Fruit fly (Drosophila melanogaster): ENCODE measurements around the gene CG5577.

Gene CG5577

DNA sequence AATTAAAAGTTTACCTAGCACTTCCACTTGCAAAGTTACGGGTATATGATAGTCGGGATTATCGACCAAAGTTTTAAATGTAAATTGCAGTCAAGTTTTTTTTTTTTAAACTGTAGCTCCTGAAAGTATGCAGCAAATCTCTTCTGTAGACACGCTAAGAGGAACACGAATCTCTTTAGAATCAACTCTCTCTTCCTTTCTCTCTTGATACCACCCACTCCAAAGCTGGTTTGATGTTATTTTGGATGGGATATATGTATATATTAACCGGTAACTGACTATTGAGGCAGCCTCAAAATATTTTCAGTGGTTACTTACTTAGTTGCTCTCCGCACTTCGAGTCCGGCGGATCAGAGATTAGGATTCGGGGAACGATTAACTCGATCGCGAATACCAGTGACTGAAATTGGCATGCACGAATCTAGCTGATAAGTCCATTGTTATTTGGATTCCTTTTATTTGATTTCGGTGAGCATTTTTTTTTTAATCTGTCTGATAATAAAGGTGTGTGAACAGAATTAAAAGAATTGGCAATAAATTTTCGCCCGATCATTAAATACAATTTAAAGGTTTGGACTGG lies 37.6 kb upstream of the CG5577 start, which contains the start of gene CG7408 (continued):
- TF ChIP-seq Atf6 (GFP tag; IDR thresholded peaks at IDR 0.05) (no peak), CG12155 (GFP tag; optimal IDR thresholded peaks at IDR 0.05) (no peak), amos (GFP tag; IDR thresholded peaks at IDR 0.05; ENCODE audit: partially characterized antibody) (no peak; the same call in 1 of the 2 replicates), CG6854 (GFP tag; optimal IDR thresholded peaks at IDR 0.05) (no peak), salm (tag; optimal IDR thresholded peaks at IDR 0.05) (no peak), CG2889 (GFP tag; IDR thresholded peaks at IDR 0.05) (no peak), CG12769 (tag; optimal IDR thresholded peaks at IDR 0.05) (no peak), gce (GFP tag; IDR thresholded peaks at IDR 0.05) (no peak), odd (GFP tag; optimal IDR thresholded peaks at IDR 0.05) (no peak), Lim3 (GFP tag; IDR thresholded peaks at IDR 0.05) (no peak), Dek (tag; optimal IDR thresholded peaks at IDR 0.05) (no peak), stc (GFP tag; IDR thresholded peaks at IDR 0.05) (no peak), HHEX (GFP tag; optimal IDR thresholded peaks at IDR 0.05) (no peak), chn (GFP tag; optimal IDR thresholded peaks at IDR 0.05) (no peak), CG7963 (GFP tag; IDR thresholded peaks at IDR 0.05; ENCODE audit: partially characterized antibody) (0 out of 3 replicates have a peak, but pooled peaks have one; percentile 10), Opbp (GFP tag; IDR thresholded peaks at IDR 0.05; ENCODE audit: partially characterized antibody) (no peak), ro (GFP tag; IDR thresholded peaks at IDR 0.05) (no peak), YL-1 (GFP tag; optimal IDR thresholded peaks at IDR 0.05) (no peak), CG10321 (GFP tag; IDR thresholded peaks at IDR 0.05) (no peak), CG14667 (GFP tag; IDR thresholded peaks at IDR 0.05) (no peak), sr (GFP tag; IDR thresholded peaks at IDR 0.05) (no peak), CG10147 (GFP tag; optimal IDR thresholded peaks at IDR 0.05) (no peak), CG31388 (GFP tag; optimal IDR thresholded peaks at IDR 0.05) (no peak), CG6689 (GFP tag; IDR thresholded peaks at IDR 0.05) (no peak), CG15514 (GFP tag; optimal IDR thresholded peaks at IDR 0.05) (no peak), CG5180 (GFP tag; optimal IDR thresholded peaks at IDR 0.05) (no peak), Six4 (GFP tag; optimal IDR thresholded peaks at IDR 0.05) (no peak), CG11723 (GFP tag; optimal IDR thresholded peaks at IDR 0.05) (no peak), CG30403 (GFP tag; optimal IDR thresholded peaks at IDR 0.05) (no peak), pzg (GFP tag; optimal IDR thresholded peaks at IDR 0.05) (no peak), CG3065 (GFP tag; optimal IDR thresholded peaks at IDR 0.05) (no peak), dmrt99B (tag; optimal IDR thresholded peaks at IDR 0.05) (no peak), CG7786 (GFP tag; optimal IDR thresholded peaks at IDR 0.05) (no peak), CG31224 (GFP tag; IDR thresholded peaks at IDR 0.05) (no peak), usp (GFP tag; optimal IDR thresholded peaks at IDR 0.05) (no peak), Myb (GFP tag; optimal IDR thresholded peaks at IDR 0.05) (no peak), CG14014 (GFP tag; IDR thresholded peaks at IDR 0.05) (no peak), CG6791 (GFP tag; IDR thresholded peaks at IDR 0.05; ENCODE audit: partially characterized antibody) (no peak), gro (GFP tag; optimal IDR thresholded peaks at IDR 0.05) (peak; percentile 8), CG16813 (GFP tag; IDR thresholded peaks at IDR 0.05; ENCODE audit: partially characterized antibody) (no peak), CG13424 (tag; optimal IDR thresholded peaks at IDR 0.05) (no peak), wek (GFP tag; optimal IDR thresholded peaks at IDR 0.05) (no peak), Hmr (GFP tag; optimal IDR thresholded peaks at IDR 0.05) (no peak), CG17568 (GFP tag; optimal IDR thresholded peaks at IDR 0.05) (no peak), Bteb2 (GFP tag; optimal IDR thresholded peaks at IDR 0.05) (no peak), CG8089 (GFP tag; optimal IDR thresholded peaks at IDR 0.05) (no peak), zen2 (GFP tag; IDR thresholded peaks at IDR 0.05; ENCODE audit: partially characterized antibody) (peak; percentile 30; the same call in 1 of the 3 replicates), tll (GFP tag; optimal IDR thresholded peaks at IDR 0.05) (no peak), ranshi (GFP tag; IDR thresholded peaks at IDR 0.05) (no peak), CG16779 (GFP tag; IDR thresholded peaks at IDR 0.05) (no peak)

All from whole organism, embryonic.